Worm (Caenorhabditis elegans) whole organism, L1 larva: ENCODE data around the gene T08A11.1.
A peak's percentile ranks its signal among the peaks of the same experiment; 100 is the strongest.

Source experiments
- C16A3.4 ChIP-seq: fragments of 150-350 bp; optimal IDR thresholded peaks from 2 replicates; lab custom pipeline; 2014; ENCODE audit warnings: missing biosample characterization, missing genetic modification characterization
- alr-1 ChIP-seq: fragments of 200-800 bp; sonication (Bioruptor generic); optimal IDR thresholded peaks from 2 replicates; lab custom pipeline; 2018; ENCODE audit warnings: borderline replicate concordance, mild to moderate bottlenecking, missing genetic modification characterization, missing compliant biosample characterization
- blmp-1 ChIP-seq: fragments of 150-350 bp; optimal IDR thresholded peaks from 2 replicates; lab custom pipeline; 2014; ENCODE audit warnings: missing biosample characterization, missing genetic modification characterization
- ceh-63 ChIP-seq: fragments of 200-800 bp; sonication (Bioruptor generic); optimal IDR thresholded peaks from 2 replicates; lab custom pipeline; 2018; ENCODE audit warnings: mild to moderate bottlenecking, missing genetic modification characterization, missing compliant biosample characterization
- ceh-8 ChIP-seq: fragments of 200-800 bp; sonication (Bioruptor generic); optimal IDR thresholded peaks from 2 replicates; lab custom pipeline; 2018; ENCODE audit warnings: mild to moderate bottlenecking, missing genetic modification characterization, moderate library complexity, missing compliant biosample characterization
- ceh-90 ChIP-seq: sonication (generic microtip); optimal IDR thresholded peaks from 2 replicates; lab custom pipeline; 2016; ENCODE audit warnings: missing genetic modification characterization, missing compliant biosample characterization
- ces-1 ChIP-seq: fragments of 150-350 bp; optimal IDR thresholded peaks from 2 replicates; lab custom pipeline; 2014; ENCODE audit warnings: missing biosample characterization, missing genetic modification reagents, missing genetic modification characterization
- efl-1 ChIP-seq, 4 experiments: fragments of 150-350 bp; optimal IDR thresholded peaks in 3 of 4; peaks in 1 of 4; 1 replicate in 1 of 4; 2 replicates in 3 of 4; lab custom pipeline; 2014; ENCODE audit warnings: missing biosample characterization in 2 of 4, missing genetic modification characterization in 2 of 4, missing genetic modification reagents in 2 of 4
- elt-3 ChIP-seq, 6 experiments: fragments of 150-350 bp in 1 of 6; sonication (generic microtip); optimal IDR thresholded peaks; 2 replicates each; lab custom pipeline; 2017 to 2018; ENCODE audit warnings: missing biosample characterization in 6 of 6, missing genetic modification characterization in 6 of 6, inconsistent platforms in 1 of 6
- fkh-8 ChIP-seq: sonication (generic microtip); optimal IDR thresholded peaks from 2 replicates; lab custom pipeline; 2016; ENCODE audit warnings: mild to moderate bottlenecking, missing genetic modification characterization, missing compliant biosample characterization
- grh-1 ChIP-seq: fragments of 200-800 bp; sonication (Bioruptor generic); IDR thresholded peaks from 2 replicates; pipeline ENCODE4 v1.3.6; 2022; ENCODE audit warnings: missing genetic modification reagents, missing genetic modification characterization, missing compliant biosample characterization
- lin-13 ChIP-seq: fragments of 150-350 bp; optimal IDR thresholded peaks from 2 replicates; lab custom pipeline; 2014; ENCODE audit warnings: missing biosample characterization, missing genetic modification reagents, missing genetic modification characterization
- lin-14 ChIP-seq: fragments of 200-800 bp; sonication (Bioruptor generic); optimal IDR thresholded peaks from 2 replicates; lab custom pipeline; 2018; ENCODE audit warnings: mild to moderate bottlenecking, missing genetic modification characterization, moderate library complexity, missing compliant biosample characterization
- lin-35 ChIP-seq, 2 experiments: fragments of 150-350 bp; optimal IDR thresholded peaks; 2 replicates each; lab custom pipeline; 2014; ENCODE audit warnings: missing biosample characterization in 2 of 2, missing genetic modification characterization in 2 of 2, missing genetic modification reagents in 2 of 2
- lsy-2 ChIP-seq, 2 experiments: fragments of 150-350 bp; optimal IDR thresholded peaks; 2 replicates each; lab custom pipeline; 2014; ENCODE audit warnings: missing biosample characterization in 2 of 2, missing genetic modification characterization in 2 of 2
- mef-2 ChIP-seq: fragments of 150-350 bp; optimal IDR thresholded peaks from 2 replicates; lab custom pipeline; 2014; ENCODE audit warnings: missing biosample characterization, missing genetic modification characterization
- mep-1 ChIP-seq: fragments of 150-350 bp; optimal IDR thresholded peaks from 2 replicates; lab custom pipeline; 2014; ENCODE audit warnings: missing biosample characterization, missing genetic modification characterization
- nhr-11 ChIP-seq: fragments of 150-350 bp; optimal IDR thresholded peaks from 2 replicates; lab custom pipeline; 2014; ENCODE audit warnings: missing biosample characterization, missing genetic modification characterization
- nhr-19 ChIP-seq: fragments of 200-800 bp; sonication (Bioruptor generic); conservative IDR thresholded peaks from 2 replicates; pipeline ENCODE4 v1.3.6; 2022; ENCODE audit warnings: missing genetic modification characterization, missing compliant biosample characterization
- nhr-20 ChIP-seq: sonication (generic microtip); optimal IDR thresholded peaks from 2 replicates; lab custom pipeline; 2016; ENCODE audit warnings: mild to moderate bottlenecking, missing genetic modification characterization, missing compliant biosample characterization
- nhr-237 ChIP-seq: fragments of 150-350 bp; optimal IDR thresholded peaks from 2 replicates; lab custom pipeline; 2014; ENCODE audit warnings: missing biosample characterization, missing genetic modification characterization
- nhr-47 ChIP-seq: sonication (generic microtip); optimal IDR thresholded peaks from 2 replicates; lab custom pipeline; 2016; ENCODE audit warnings: mild to moderate bottlenecking, missing genetic modification characterization, moderate library complexity, missing compliant biosample characterization
- nhr-71 ChIP-seq: sonication (generic microtip); optimal IDR thresholded peaks from 2 replicates; lab custom pipeline; 2016; ENCODE audit warnings: mild to moderate bottlenecking, missing genetic modification characterization, moderate library complexity, missing compliant biosample characterization
- nhr-76 ChIP-seq: sonication (generic microtip); optimal IDR thresholded peaks from 2 replicates; lab custom pipeline; 2017; ENCODE audit warnings: missing biosample characterization, missing genetic modification characterization
- nhr-84 ChIP-seq: sonication (generic microtip); optimal IDR thresholded peaks from 2 replicates; lab custom pipeline; 2017; ENCODE audit warnings: missing biosample characterization, missing genetic modification characterization
- nhr-85 ChIP-seq: sonication (generic microtip); peaks from one replicate; lab custom pipeline; 2016; ENCODE audit warnings: missing genetic modification characterization, inconsistent platforms, missing compliant biosample characterization
- nhr-90 ChIP-seq: sonication (generic microtip); optimal IDR thresholded peaks from 2 replicates; lab custom pipeline; 2016; ENCODE audit warnings: mild to moderate bottlenecking, missing genetic modification characterization, missing compliant biosample characterization; ENCODE audit not compliant: poor library complexity
- pag-3 ChIP-seq: sonication (generic microtip); optimal IDR thresholded peaks from 2 replicates; lab custom pipeline; 2017; ENCODE audit warnings: missing genetic modification characterization, mild to moderate bottlenecking, missing compliant biosample characterization, antibody characterized with exemption, borderline replicate concordance; ENCODE audit not compliant: insufficient read depth
- skn-1 ChIP-seq: fragments of 150-350 bp; optimal IDR thresholded peaks from 2 replicates; lab custom pipeline; 2014; ENCODE audit warnings: missing biosample characterization, missing genetic modification characterization
- snu-23 ChIP-seq: sonication (generic microtip); optimal IDR thresholded peaks from 2 replicates; lab custom pipeline; 2016; ENCODE audit warnings: missing genetic modification characterization, missing compliant biosample characterization
- swsn-7 ChIP-seq: sonication (generic microtip); optimal IDR thresholded peaks from 2 replicates; lab custom pipeline; 2016; ENCODE audit warnings: missing genetic modification characterization, missing compliant biosample characterization
- tbx-2 ChIP-seq: sonication (generic microtip); optimal IDR thresholded peaks from 2 replicates; lab custom pipeline; 2016; ENCODE audit warnings: missing genetic modification characterization, missing compliant biosample characterization
- unc-62 ChIP-seq: fragments of 150-350 bp; optimal IDR thresholded peaks from 2 replicates; lab custom pipeline; 2014; ENCODE audit warnings: missing biosample characterization, missing genetic modification reagents, missing genetic modification characterization
- vab-15 ChIP-seq: sonication (generic microtip); optimal IDR thresholded peaks from 2 replicates; lab custom pipeline; 2017; ENCODE audit warnings: missing genotype, mild to moderate bottlenecking, missing genetic modification characterization, missing compliant biosample characterization
- zag-1 ChIP-seq: fragments of 150-350 bp; optimal IDR thresholded peaks from 2 replicates; lab custom pipeline; 2014; ENCODE audit warnings: missing biosample characterization, missing genetic modification characterization

The T08A11.1 gene

DNA sequence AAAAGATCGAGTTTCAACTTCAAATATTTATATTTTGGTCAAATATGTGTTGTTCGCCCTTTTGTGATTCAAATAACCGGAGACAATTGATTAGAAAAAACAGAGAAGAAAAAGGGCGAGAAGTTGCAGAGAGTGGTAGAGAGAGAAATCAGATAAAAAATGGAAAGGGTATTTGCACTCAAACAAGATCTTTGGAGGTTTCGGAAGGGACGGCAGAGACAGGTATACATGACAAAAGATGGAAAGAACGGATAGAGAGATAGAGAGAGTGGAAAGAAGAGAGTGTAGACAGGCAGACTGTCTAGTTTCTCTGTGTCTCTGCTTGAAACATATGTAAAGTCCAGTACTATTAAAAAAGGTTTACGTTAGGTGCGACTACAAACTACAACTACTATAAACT is 26.8 kb downstream of the T08A11.1 start:
- TF ChIP-seq mep-1 (peak; percentile 29), skn-1 (tag; lab: Kevin White, UChicago) (no peak), elt-3 (tag; optimal IDR thresholded peaks at IDR 0.05; lab: Kevin White, UChicago) (peak in 2 of 6 experiments; percentile 12 to 30), nhr-76 (no peak), lsy-2 (tag; optimal IDR thresholded peaks at IDR 0.05; lab: Kevin White, UChicago) (peak in 1 of 2 experiments; percentile 45), blmp-1 (tag; lab: Kevin White, UChicago) (peak; percentile 92), lin-14 (GFP tag; lab: Kevin White, UChicago) (peak; percentile 61), nhr-47 (tag; lab: Kevin White, UChicago) (peak; percentile 14), swsn-7 (tag; lab: Kevin White, UChicago) (peak; percentile 11), nhr-71 (peak; percentile 63), lin-35 (GFP tag; optimal IDR thresholded peaks at IDR 0.05; lab: Kevin White, UChicago) (peak in 1 of 2 experiments; percentile 45), lin-13 (GFP tag; lab: Kevin White, UChicago) (peak; percentile 95), nhr-19 (peak; percentile 20; the same call in 1 of the 2 replicates), grh-1 (0 out of 2 replicates have a peak, but pooled peaks have one; percentile 27), alr-1 (tag; lab: Kevin White, UChicago) (no peak), nhr-20 (peak; percentile 84), nhr-85 (tag; lab: Kevin White, UChicago) (peak; percentile 94), nhr-90 (peak; percentile 19), tbx-2 (tag; lab: Kevin White, UChicago) (peak; percentile 33), efl-1 (optimal IDR thresholded peaks at IDR 0.05; lab: Kevin White, UChicago) (peak; percentile 31 to 54), efl-1 (GFP tag; optimal IDR thresholded peaks at IDR 0.05 in 1 of 2; lab: Kevin White, UChicago) (peak in 1 of 2 experiments; percentile 90), ceh-90 (tag; lab: Kevin White, UChicago) (no peak), nhr-84 (tag; lab: Kevin White, UChicago) (no peak), vab-15 (tag; lab: Kevin White, UChicago) (no peak), pag-3 (tag; lab: Kevin White, UChicago) (no peak), nhr-237 (no peak), zag-1 (tag; lab: Kevin White, UChicago) (no peak), C16A3.4 (tag; lab: Kevin White, UChicago) (peak; percentile 31), nhr-11 (tag; lab: Kevin White, UChicago) (no peak), snu-23 (GFP tag; lab: Kevin White, UChicago) (peak; percentile 53)

DNA sequence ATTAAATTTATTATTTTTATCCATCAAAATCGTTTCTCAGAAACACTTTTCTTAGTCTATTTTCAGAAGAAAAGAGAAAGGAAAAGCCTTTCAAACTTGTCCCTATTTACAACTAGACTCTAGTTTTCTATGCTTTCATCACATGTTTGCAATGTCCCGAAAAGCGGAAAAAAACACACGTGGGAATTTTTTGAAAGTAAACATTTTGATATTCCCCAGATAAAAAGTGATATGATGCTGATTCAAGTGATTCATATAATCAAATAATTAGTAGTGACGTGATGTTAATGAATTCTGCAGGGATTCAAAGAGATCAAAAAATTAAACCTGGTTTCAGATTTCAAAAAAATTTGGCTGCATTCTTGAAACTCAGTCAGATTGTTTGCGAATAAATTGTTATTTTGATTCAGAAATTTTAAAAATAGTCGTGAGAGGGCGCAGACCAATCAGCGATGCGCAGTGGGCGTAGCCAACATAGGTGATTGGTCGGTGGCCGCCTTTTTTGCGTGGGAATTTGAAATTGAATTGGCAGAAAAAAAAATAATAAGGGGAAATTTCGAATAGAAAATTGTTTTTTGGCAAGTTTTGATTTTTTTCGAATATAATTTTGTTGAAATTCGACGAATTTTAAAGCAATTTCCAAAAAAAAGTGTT is 28.2 kb downstream of the T08A11.1 start:
- TF ChIP-seq fkh-8 (tag; lab: Kevin White, UChicago) (peak; percentile 29), ceh-8 (GFP tag; lab: Kevin White, UChicago) (peak; percentile 67), mef-2 (no peak), ces-1 (GFP tag; lab: Kevin White, UChicago) (no peak), nhr-237 (no peak), nhr-71 (peak; percentile 14), ceh-63 (GFP tag; lab: Kevin White, UChicago) (no peak), nhr-20 (peak; percentile 93), efl-1 (optimal IDR thresholded peaks at IDR 0.05; lab: Kevin White, UChicago) (no peak), efl-1 (GFP tag; optimal IDR thresholded peaks at IDR 0.05 in 1 of 2; lab: Kevin White, UChicago) (peak; percentile 4 to 21), unc-62 (GFP tag; lab: Kevin White, UChicago) (no peak)
- TF ChIP-seq, all 84 proteins: peak for 5

DNA sequence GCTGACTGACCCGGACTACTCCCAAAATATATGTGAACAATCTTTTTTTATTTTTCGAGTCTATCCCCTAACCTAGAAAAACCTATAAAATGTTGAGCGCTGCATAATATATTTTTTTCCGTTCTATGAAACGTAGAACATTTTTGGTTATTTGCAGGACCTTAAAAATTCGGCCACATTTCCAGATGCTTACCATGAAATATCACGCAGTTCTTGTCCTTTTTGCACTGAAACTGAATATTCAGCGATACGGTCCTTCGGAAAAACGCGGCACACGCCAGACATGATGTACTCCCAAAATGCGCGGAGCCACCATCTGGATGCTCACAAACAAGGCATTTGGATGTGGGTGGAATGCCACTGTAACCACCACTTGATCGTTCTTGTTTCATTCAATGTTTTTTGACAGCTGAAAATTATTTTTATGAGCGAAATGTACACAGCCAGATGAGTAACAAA is 30.1 kb downstream of the T08A11.1 start, which contains the start of gene nhr-20:
Gene nhr-20, minus strand, starts transcription at position 409 of the 459 bp plus-strand sequence.
- TF ChIP-seq ceh-90 (tag; lab: Kevin White, UChicago) (no peak), efl-1 (optimal IDR thresholded peaks at IDR 0.05; lab: Kevin White, UChicago) (no peak), efl-1 (GFP tag; optimal IDR thresholded peaks at IDR 0.05 in 1 of 2; lab: Kevin White, UChicago) (peak in 1 of 2 experiments; percentile 55)
